Worm (Caenorhabditis elegans): ENCODE measurements around the gene F18C5.5.

F18C5.5 gene

ce11 chrII:6528629-6529028 is 37.9 kb downstream of the F18C5.5 start, which contains the start of gene C56E6.4:
Gene C56E6.4, minus strand, starts transcription at chrII:6528729.
- no peak for TF ChIP-seq T20F7.1 (GFP tag; optimal IDR thresholded peaks at IDR 0.05)
- no peak for TF ChIP-seq nhr-6 (tag; optimal IDR thresholded peaks at IDR 0.05)
- no peak for TF ChIP-seq dmd-6 (GFP tag; IDR thresholded peaks at IDR 0.05)
- no peak for TF ChIP-seq fkh-10 (GFP tag; optimal IDR thresholded peaks at IDR 0.05)
- TF ChIP-seq vab-7 (GFP tag; IDR thresholded peaks at IDR 0.05): no peak
- no peak for TF ChIP-seq hlh-11 (tag; optimal IDR thresholded peaks at IDR 0.05)
- no peak for TF ChIP-seq lin-29 (GFP tag; IDR thresholded peaks at IDR 0.05)
- no peak for TF ChIP-seq snpc-4 (tag; optimal IDR thresholded peaks at IDR 0.05)
- no peak for TF ChIP-seq D1046.2 (GFP tag; IDR thresholded peaks at IDR 0.05)
- TF ChIP-seq dpl-1 (GFP tag; optimal IDR thresholded peaks at IDR 0.05): no peak
- no peak for TF ChIP-seq nhr-10 (tag; optimal IDR thresholded peaks at IDR 0.05)
- TF ChIP-seq egl-27 (tag; optimal IDR thresholded peaks at IDR 0.05): no peak
- no peak for TF ChIP-seq cey-2 (tag; optimal IDR thresholded peaks at IDR 0.05; ENCODE audit: borderline replicate concordance, insufficient read depth)
- no peak for TF ChIP-seq nhr-48 (tag; optimal IDR thresholded peaks at IDR 0.05)
- no peak for TF ChIP-seq ceh-44 (GFP tag; IDR thresholded peaks at IDR 0.05)
- no peak for TF ChIP-seq madf-9 (GFP tag; conservative IDR thresholded peaks at IDR 0.05)
- no peak for TF ChIP-seq ceh-62 (tag; optimal IDR thresholded peaks at IDR 0.05)
- TF ChIP-seq zag-1 (tag; optimal IDR thresholded peaks at IDR 0.05): no peak
- no peak for TF ChIP-seq ceh-82 (tag; optimal IDR thresholded peaks at IDR 0.05)

- peak in 1 of 2 experiments; percentile 10 for TF ChIP-seq unc-62 (GFP tag; optimal IDR thresholded peaks at IDR 0.05 in 1 of 2)
- TF ChIP-seq unc-62 (tag; optimal IDR thresholded peaks at IDR 0.05): no peak
- TF ChIP-seq lir-3 (tag; optimal IDR thresholded peaks at IDR 0.05): no peak
- TF ChIP-seq nhr-102 (tag; optimal IDR thresholded peaks at IDR 0.05): peak; percentile 52
- TF ChIP-seq dve-1 (tag; optimal IDR thresholded peaks at IDR 0.05; ENCODE audit: insufficient read depth): peak; percentile 7
- peak; percentile 34; the same call in 1 of the 2 replicates for TF ChIP-seq lin-38 (GFP tag; IDR thresholded peaks at IDR 0.05)
- no peak for TF ChIP-seq mdl-1 (tag; optimal IDR thresholded peaks at IDR 0.05)
- no peak for TF ChIP-seq daf-16 (GFP tag; optimal IDR thresholded peaks at IDR 0.05)
- TF ChIP-seq daf-16 (tag; optimal IDR thresholded peaks at IDR 0.05): peak; percentile 91
- no peak for TF ChIP-seq fkh-10 (GFP tag; optimal IDR thresholded peaks at IDR 0.05)
Measured at ce11 chrII:6526136-6526684, 40.3 kb downstream of the F18C5.5 start.

ce11 chrII:6524501-6524977 is 42.0 kb downstream of the F18C5.5 start, which contains the start of gene C56E6.2:
Gene C56E6.2, plus strand, starts transcription at chrII:6524927.
- TF ChIP-seq hif-1 (tag; optimal IDR thresholded peaks at IDR 0.05) (no peak), hlh-11 (tag; optimal IDR thresholded peaks at IDR 0.05) (peak; percentile 67), dve-1 (tag; optimal IDR thresholded peaks at IDR 0.05; ENCODE audit: insufficient read depth) (peak; percentile 21), dmd-6 (GFP tag; IDR thresholded peaks at IDR 0.05) (0 out of 2 replicates have a peak, but pooled peaks have one; percentile 32), daf-16 (GFP tag; optimal IDR thresholded peaks at IDR 0.05) (no peak), daf-16 (tag; optimal IDR thresholded peaks at IDR 0.05) (peak; percentile 72), ama-1 (optimal IDR thresholded peaks at IDR 0.05) (no peak), ceh-28 (tag; optimal IDR thresholded peaks at IDR 0.05) (no peak), aha-1 (tag) (no peak)

ce11 chrII:6523940-6524339 is 42.6 kb downstream of the F18C5.5 start:
- TF ChIP-seq zfp-3 (GFP tag; conservative IDR thresholded peaks at IDR 0.05): 0 out of 2 replicates have a peak, but pooled peaks have one; percentile 7
- no peak for TF ChIP-seq sdz-12 (GFP tag; optimal IDR thresholded peaks at IDR 0.05)
- peak; percentile 91 for TF ChIP-seq aha-1 (tag)
- no peak for TF ChIP-seq dmd-9 (GFP tag; IDR thresholded peaks at IDR 0.05)
